Fruit fly (Drosophila melanogaster): ENCODE results near the gene Zw10.

DNA sequence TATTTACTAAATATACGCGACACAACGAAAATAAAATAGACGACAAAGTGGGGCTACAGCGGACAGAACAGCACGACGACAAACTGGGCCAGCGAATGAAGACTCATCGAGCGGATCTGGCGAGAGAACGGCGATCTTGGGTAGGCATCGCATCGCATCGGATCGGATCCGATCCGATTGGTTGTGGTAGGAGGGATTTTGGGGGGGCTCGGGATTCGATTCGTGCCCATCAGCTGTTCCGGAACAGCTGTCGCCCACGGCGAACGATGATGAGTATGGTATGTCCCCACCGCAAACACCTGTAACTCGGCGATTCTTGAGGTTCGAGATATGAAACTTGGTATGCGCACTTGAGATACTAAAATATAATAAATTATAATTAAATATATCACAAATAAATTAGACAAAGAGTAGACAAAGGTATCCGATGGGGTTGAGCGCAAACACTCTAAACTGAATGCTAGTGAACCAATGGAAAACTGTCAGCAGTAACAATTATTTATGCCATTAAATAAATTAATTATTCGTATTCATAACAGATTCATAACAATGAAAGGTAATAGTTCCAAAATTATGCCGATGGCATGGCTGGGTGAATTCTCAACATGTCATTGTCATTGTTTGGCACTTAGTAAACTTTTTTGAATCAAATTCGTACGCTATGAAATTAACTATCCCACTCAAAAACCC lies 23.5 kb upstream of the Zw10 start, which contains the start of the genes Vha36-3 and AANATL7:
- TF ChIP-seq psq (optimal IDR thresholded peaks at IDR 0.05) (no peak), h (optimal IDR thresholded peaks at IDR 0.05) (no peak), ttk (optimal IDR thresholded peaks at IDR 0.05) (no peak)

All from Kc167 (cell line).